Worm (Caenorhabditis elegans): Measurements from ENCODE around the gene rpt-2.

DNA sequence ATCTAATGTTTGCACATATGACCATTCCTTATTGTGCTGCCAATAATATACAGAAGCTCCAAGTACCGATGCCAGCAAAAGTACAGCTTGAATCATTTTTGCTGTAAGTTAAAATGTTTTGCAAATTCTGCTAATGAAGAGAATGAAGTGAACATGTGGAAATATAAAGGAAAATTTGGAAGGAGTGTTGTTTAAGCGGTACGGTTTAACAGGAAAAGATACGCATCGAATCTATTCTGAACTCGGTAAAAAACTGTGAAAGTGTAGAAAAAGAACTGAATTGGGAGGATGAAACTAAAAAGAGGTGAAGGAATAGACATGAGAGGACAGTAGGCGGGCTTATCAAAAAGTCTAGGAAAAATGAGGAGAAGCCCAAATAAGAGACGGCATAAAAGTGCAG, 45.9 kb upstream of the rpt-2 start, which contains the start of gene Y38A10A.2:
- TF ChIP-seq F13H6.1 (tag; optimal IDR thresholded peaks at IDR 0.05) (no peak), ceh-48 (tag; optimal IDR thresholded peaks at IDR 0.05) (no peak), hlh-15 (tag; optimal IDR thresholded peaks at IDR 0.05) (no peak), ceh-9 (tag; optimal IDR thresholded peaks at IDR 0.05) (no peak), pha-4 (tag; optimal IDR thresholded peaks at IDR 0.05) (no peak), pqm-1 (tag; optimal IDR thresholded peaks at IDR 0.05) (no peak), Y22D7AL.16 (tag; optimal IDR thresholded peaks at IDR 0.05) (no peak), ahr-1 (tag; optimal IDR thresholded peaks at IDR 0.05) (no peak), pat-9 (tag; optimal IDR thresholded peaks at IDR 0.05) (no peak), C08G9.2 (tag; optimal IDR thresholded peaks at IDR 0.05) (no peak)
